Fruit fly (Drosophila melanogaster): ENCODE measurements around the gene CG46026.

CG46026 gene

DNA sequence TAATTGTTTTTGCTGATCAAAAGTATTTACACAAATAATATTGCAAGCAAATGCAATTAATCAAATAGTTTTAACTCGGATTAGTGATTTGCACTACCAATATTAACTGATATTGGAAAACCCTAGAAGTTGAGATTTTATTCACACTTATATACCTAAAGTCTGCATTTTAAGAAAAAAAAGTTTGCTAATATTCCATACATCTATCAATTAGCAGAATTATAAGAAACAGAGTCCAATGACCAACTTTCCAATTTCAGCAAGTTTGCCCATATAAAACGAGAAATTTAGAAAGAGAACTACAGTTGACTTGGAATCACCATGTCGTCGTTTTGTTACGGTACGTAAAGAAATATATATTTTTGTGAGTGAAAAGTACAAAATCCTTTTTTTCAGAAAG lies at the start of gene CG46026:
Gene CG46026 (plus strand): TSS at position 301 of the 400 bp plus-strand sequence.
- TF ChIP-seq Blimp-1 (GFP tag; optimal IDR thresholded peaks at IDR 0.05): no peak
- TF ChIP-seq acj6 (GFP tag; optimal IDR thresholded peaks at IDR 0.05): no peak
- TF ChIP-seq net (GFP tag; optimal IDR thresholded peaks at IDR 0.05): no peak
- no peak for TF ChIP-seq Eip75B (GFP tag; optimal IDR thresholded peaks at IDR 0.05)
- no peak for TF ChIP-seq fd85E (GFP tag; optimal IDR thresholded peaks at IDR 0.05)
- TF ChIP-seq CG15336 (GFP tag; IDR thresholded peaks at IDR 0.05): no peak
- no peak for TF ChIP-seq dsx (GFP tag; optimal IDR thresholded peaks at IDR 0.05; ENCODE audit: poor library complexity, severe bottlenecking)
- no peak for TF ChIP-seq ss (GFP tag; optimal IDR thresholded peaks at IDR 0.05)
- TF ChIP-seq CG6792 (GFP tag; optimal IDR thresholded peaks at IDR 0.05): no peak
- TF ChIP-seq CG4318 (GFP tag; optimal IDR thresholded peaks at IDR 0.05): no peak
- no peak for TF ChIP-seq CG9139 (GFP tag; optimal IDR thresholded peaks at IDR 0.05)
- TF ChIP-seq CG7368 (GFP tag; optimal IDR thresholded peaks at IDR 0.05): no peak
- no peak for TF ChIP-seq pdm3 (GFP tag; optimal IDR thresholded peaks at IDR 0.05)
- no peak for TF ChIP-seq Met (GFP tag; optimal IDR thresholded peaks at IDR 0.05)

DNA sequence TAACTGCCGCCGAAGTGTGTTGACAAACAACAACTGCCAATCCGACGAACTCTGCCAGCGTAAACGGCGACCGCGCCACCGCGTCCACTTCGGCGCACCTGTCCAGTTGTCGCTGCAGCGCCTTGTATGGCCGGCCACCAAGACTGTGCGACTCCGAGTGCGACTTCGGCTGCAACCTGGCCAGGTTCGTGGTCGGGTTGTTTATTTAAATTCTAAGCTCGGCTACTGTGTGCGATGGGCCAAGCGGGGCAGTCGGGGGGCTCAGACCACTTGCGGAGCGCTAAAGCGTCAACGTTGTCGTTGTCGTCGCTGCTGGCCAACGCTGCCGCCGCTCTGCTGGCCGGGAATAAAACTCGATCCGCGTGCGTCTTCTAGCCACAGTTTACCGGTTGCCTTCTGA lies 46.8 kb upstream of the CG46026 start, which contains the start of gene Osi9:
Gene Osi9 (plus strand): TSS at position 375 of the 400 bp plus-strand sequence.
- peak; percentile 7 for TF ChIP-seq Eip78C (GFP tag)
- TF ChIP-seq CG15336 (GFP tag; IDR thresholded peaks at IDR 0.05): 0 out of 2 replicates have a peak, but pooled peaks have one; percentile 9
- no peak for TF ChIP-seq CG10631 (GFP tag; optimal IDR thresholded peaks at IDR 0.05)

DNA sequence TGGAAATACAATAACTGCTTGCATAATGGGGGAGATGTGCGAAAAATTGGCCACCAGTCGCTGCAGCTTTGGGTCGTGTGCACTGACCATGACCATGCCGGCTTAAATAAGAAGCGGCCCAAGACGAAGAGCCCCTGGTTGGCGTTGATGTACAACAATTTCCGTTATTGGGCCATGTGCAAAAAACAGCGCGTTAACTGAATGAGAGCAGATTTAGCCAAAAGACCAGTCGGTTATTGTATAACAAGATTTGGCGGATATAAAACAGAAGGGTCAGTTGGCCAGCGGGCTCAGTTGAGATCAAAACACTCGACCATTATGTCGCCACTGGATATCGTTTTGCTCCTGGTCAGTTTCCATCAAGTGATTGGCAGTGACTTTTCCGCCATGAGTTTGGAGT lies 43.0 kb upstream of the CG46026 start, which contains the start of gene Osi10a:
Gene Osi10a (plus strand): TSS at position 301 of the 400 bp plus-strand sequence.
- TF ChIP-seq fkh (GFP tag; optimal IDR thresholded peaks at IDR 0.05) (no peak), CG8319 (GFP tag; optimal IDR thresholded peaks at IDR 0.05) (no peak), Hr38 (GFP tag; optimal IDR thresholded peaks at IDR 0.05) (no peak)

DNA sequence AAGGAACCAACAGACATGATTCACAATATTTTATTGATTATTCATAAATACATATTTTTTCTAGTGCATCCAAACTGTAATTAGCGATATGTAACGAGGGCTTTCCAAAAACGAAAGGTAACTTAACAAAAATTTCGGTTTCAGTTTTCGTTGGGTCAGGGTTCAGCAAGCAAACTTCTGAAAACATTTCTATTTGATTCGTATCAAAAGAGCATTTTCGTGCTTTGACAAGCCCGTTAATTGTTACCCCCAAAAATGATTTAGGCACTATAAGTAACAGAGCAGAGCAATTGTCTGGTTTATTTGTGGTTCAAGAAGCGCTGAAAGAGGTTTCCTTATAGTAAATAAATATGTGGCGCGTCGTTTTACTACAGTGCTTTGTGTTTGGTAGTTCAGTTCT lies 40.8 kb upstream of the CG46026 start, which contains the start of gene Osi10b:
Gene Osi10b (plus strand): TSS at position 301 of the 400 bp plus-strand sequence.
- TF ChIP-seq cyc (GFP tag; optimal IDR thresholded peaks at IDR 0.05) (no peak), CG32006 (GFP tag; optimal IDR thresholded peaks at IDR 0.05) (no peak), fd85E (GFP tag; optimal IDR thresholded peaks at IDR 0.05) (no peak), achi (GFP tag; optimal IDR thresholded peaks at IDR 0.05) (no peak), pdm3 (GFP tag; optimal IDR thresholded peaks at IDR 0.05) (no peak), Met (GFP tag; optimal IDR thresholded peaks at IDR 0.05) (no peak), CG4318 (GFP tag; optimal IDR thresholded peaks at IDR 0.05) (no peak), CG34406 (GFP tag; optimal IDR thresholded peaks at IDR 0.05) (no peak), CG8632 (GFP tag; optimal IDR thresholded peaks at IDR 0.05) (no peak), CG9139 (GFP tag; optimal IDR thresholded peaks at IDR 0.05) (no peak), Sox15 (GFP tag; optimal IDR thresholded peaks at IDR 0.05) (no peak), CG16779 (tag; optimal IDR thresholded peaks at IDR 0.05) (no peak), lz (GFP tag; optimal IDR thresholded peaks at IDR 0.05) (no peak), Blimp-1 (GFP tag; optimal IDR thresholded peaks at IDR 0.05) (no peak)

DNA sequence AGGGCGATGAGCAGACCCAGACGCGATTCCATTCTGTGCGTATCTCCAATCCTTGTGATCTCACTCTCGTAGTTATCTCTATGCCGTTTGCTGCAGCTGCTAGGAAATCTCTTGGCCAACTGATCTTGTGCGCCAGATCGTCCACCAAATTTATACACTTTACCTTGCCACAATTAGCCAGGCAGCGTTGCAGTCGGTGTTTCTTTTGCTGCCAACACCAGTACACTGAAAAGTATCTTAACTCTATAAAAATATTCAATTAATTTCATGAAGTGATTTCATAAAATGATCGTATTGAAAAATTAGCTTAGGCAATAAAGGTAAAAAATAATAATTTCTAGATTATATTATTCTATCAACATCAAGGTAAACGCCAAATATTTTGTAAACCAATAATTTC lies 38.0 kb upstream of the CG46026 start, which contains the start of gene Osi11:
Gene Osi11 (minus strand): TSS at position 101 of the 400 bp plus-strand sequence.
- no peak for TF ChIP-seq CG32006 (GFP tag; optimal IDR thresholded peaks at IDR 0.05)
- TF ChIP-seq Eip78C (GFP tag): peak; percentile 10
- no peak for TF ChIP-seq CG8119 (GFP tag; IDR thresholded peaks at IDR 0.05)

DNA sequence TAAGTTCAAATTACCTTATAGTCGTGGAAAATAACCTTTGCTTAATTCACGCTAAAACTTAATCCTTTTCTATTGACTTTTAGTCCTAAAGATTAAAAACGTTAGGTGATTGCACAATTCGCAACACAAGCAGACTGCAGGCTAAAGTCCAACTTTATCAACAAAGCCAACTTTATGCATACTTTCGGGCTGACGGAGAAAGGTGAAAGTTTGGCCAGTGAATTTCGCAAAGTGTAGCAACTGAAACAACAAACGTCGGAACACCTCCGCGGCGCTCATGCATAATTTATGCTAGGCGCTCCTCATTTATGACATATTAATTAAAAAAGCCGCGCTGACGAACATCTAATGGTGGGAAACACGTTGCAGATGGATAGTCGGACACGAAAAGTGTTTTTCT lies 36.7 kb upstream of the CG46026 start:
- no peak for TF ChIP-seq CG4318 (GFP tag; optimal IDR thresholded peaks at IDR 0.05)
- TF ChIP-seq eg (GFP tag; IDR thresholded peaks at IDR 0.05): 0 out of 3 replicates have a peak, but pooled peaks have one; percentile 33
- TF ChIP-seq CG6276 (GFP tag; optimal IDR thresholded peaks at IDR 0.05): peak; percentile 60
- TF ChIP-seq CG6163 (GFP tag; IDR thresholded peaks at IDR 0.05): no peak
- TF ChIP-seq salr (GFP tag; optimal IDR thresholded peaks at IDR 0.05): no peak
